Fruit fly (Drosophila melanogaster): ENCODE results near the gene CG5890.

Gene CG5890

dm6 chr3R:25879324-25879766 lies 23.4 kb downstream of the CG5890 start (continued):
- TF ChIP-seq Dip2 (GFP tag; IDR thresholded peaks at IDR 0.05), result no peak
- no peak for TF ChIP-seq CG7963 (GFP tag; IDR thresholded peaks at IDR 0.05; ENCODE audit: partially characterized antibody)
- no peak for TF ChIP-seq CG13287 (GFP tag; IDR thresholded peaks at IDR 0.05; ENCODE audit: partially characterized antibody)
- TF ChIP-seq stwl (tag; optimal IDR thresholded peaks at IDR 0.05), result peak; percentile 8
- no peak; the same call in 2 of the 3 replicates for TF ChIP-seq CG34422 (GFP tag; IDR thresholded peaks at IDR 0.05)
- TF ChIP-seq CG6683 (GFP tag; optimal IDR thresholded peaks at IDR 0.05), result peak; percentile 51
- peak; percentile 18 for TF ChIP-seq MESR4 (GFP tag; optimal IDR thresholded peaks at IDR 0.05)
- TF ChIP-seq CG4424 (GFP tag; optimal IDR thresholded peaks at IDR 0.05), result peak; percentile 80
- peak; percentile 90 for TF ChIP-seq CG7839 (tag; optimal IDR thresholded peaks at IDR 0.05)
- peak; percentile 63 for TF ChIP-seq trem (tag; optimal IDR thresholded peaks at IDR 0.05)
- TF ChIP-seq ssp (GFP tag; IDR thresholded peaks at IDR 0.05), result peak; percentile 69
- TF ChIP-seq dmrt99B (tag; optimal IDR thresholded peaks at IDR 0.05), result peak; percentile 90
- TF ChIP-seq emc (GFP tag; optimal IDR thresholded peaks at IDR 0.05), result peak; percentile 3
- TF ChIP-seq CG32772 (GFP tag; IDR thresholded peaks at IDR 0.05), result peak; percentile 84
- peak; percentile 85; the same call in 1 of the 2 replicates for TF ChIP-seq ranshi (GFP tag; IDR thresholded peaks at IDR 0.05)
- no peak for TF ChIP-seq chinmo (GFP tag; IDR thresholded peaks at IDR 0.05; ENCODE audit: partially characterized antibody)
- TF ChIP-seq CG12104 (GFP tag; optimal IDR thresholded peaks at IDR 0.05), result peak; percentile 65
- peak; percentile 59 for TF ChIP-seq CG8359 (GFP tag; optimal IDR thresholded peaks at IDR 0.05; ENCODE audit: borderline replicate concordance)
- peak; percentile 57 for TF ChIP-seq Nf-YB (GFP tag; optimal IDR thresholded peaks at IDR 0.05)
- TF ChIP-seq CG12769 (tag; optimal IDR thresholded peaks at IDR 0.05), result peak; percentile 90
- TF ChIP-seq ken (GFP tag; IDR thresholded peaks at IDR 0.05), result no peak
- peak; percentile 63 for TF ChIP-seq jing (GFP tag; optimal IDR thresholded peaks at IDR 0.05)
- TF ChIP-seq Dp (GFP tag; optimal IDR thresholded peaks at IDR 0.05), result no peak
- peak; percentile 64 for TF ChIP-seq CG12942 (GFP tag; optimal IDR thresholded peaks at IDR 0.05)
- peak; percentile 22 for TF ChIP-seq shn (GFP tag; optimal IDR thresholded peaks at IDR 0.05)
- TF ChIP-seq Tbp (GFP tag; optimal IDR thresholded peaks at IDR 0.05), result no peak
- TF ChIP-seq CG8290 (GFP tag; optimal IDR thresholded peaks at IDR 0.05), result peak; percentile 56
- peak in 1 of 2 experiments; percentile 79 for TF ChIP-seq CG8290 (tag; optimal IDR thresholded peaks at IDR 0.05)
- TF ChIP-seq psq (GFP tag; optimal IDR thresholded peaks at IDR 0.05), result no peak
- no peak for TF ChIP-seq CG10543 (GFP tag; optimal IDR thresholded peaks at IDR 0.05)
- no peak for TF ChIP-seq CG14965 (GFP tag; optimal IDR thresholded peaks at IDR 0.05; ENCODE audit: borderline replicate concordance)
- TF ChIP-seq mld (GFP tag; IDR thresholded peaks at IDR 0.05; ENCODE audit: partially characterized antibody), result no peak
- no peak for TF ChIP-seq Vsx1 (GFP tag; optimal IDR thresholded peaks at IDR 0.05)
- peak; percentile 84 for TF ChIP-seq PHDP (tag; optimal IDR thresholded peaks at IDR 0.05)
- TF ChIP-seq H2.0 (GFP tag; IDR thresholded peaks at IDR 0.05), result peak; percentile 78
- TF ChIP-seq prd (optimal IDR thresholded peaks at IDR 0.05), result no peak
- peak; percentile 83 for TF ChIP-seq prd (GFP tag; IDR thresholded peaks at IDR 0.05)
- no peak for TF ChIP-seq zen (tag; optimal IDR thresholded peaks at IDR 0.05)
- TF ChIP-seq CG4360 (GFP tag; IDR thresholded peaks at IDR 0.05), result no peak; the same call in 1 of the 2 replicates
- TF ChIP-seq Xrp1 (GFP tag; IDR thresholded peaks at IDR 0.05), result peak; percentile 83
- TF ChIP-seq unpg (GFP tag; optimal IDR thresholded peaks at IDR 0.05), result peak; percentile 74
- TF ChIP-seq CG18262 (tag; optimal IDR thresholded peaks at IDR 0.05), result peak; percentile 88
- peak; percentile 75 to 83 for TF ChIP-seq dpn (GFP tag; optimal IDR thresholded peaks at IDR 0.05)
- TF ChIP-seq pita (GFP tag; optimal IDR thresholded peaks at IDR 0.05), result no peak
- TF ChIP-seq CG9215 (GFP tag; IDR thresholded peaks at IDR 0.05), result no peak; the same call in 1 of the 2 replicates
- peak; percentile 75 for TF ChIP-seq bab2 (GFP tag; optimal IDR thresholded peaks at IDR 0.05)
- TF ChIP-seq CG4617 (GFP tag; optimal IDR thresholded peaks at IDR 0.05; ENCODE audit: borderline replicate concordance), result no peak
- TF ChIP-seq Dref (GFP tag; IDR thresholded peaks at IDR 0.05), result no peak
- TF ChIP-seq Side (GFP tag; optimal IDR thresholded peaks at IDR 0.05), result peak; percentile 43
- no peak for TF ChIP-seq usp (GFP tag; optimal IDR thresholded peaks at IDR 0.05)
- TF ChIP-seq CG15269 (tag; optimal IDR thresholded peaks at IDR 0.05), result peak; percentile 85
